Fruit fly (Drosophila melanogaster) whole organism, prepupa: ENCODE data around the gene sick.

Source experiments
- Blimp-1 ChIP-seq: fragments of 200-800 bp; sonication (Bioruptor generic); optimal IDR thresholded peaks from 3 replicates; lab custom pipeline; 2017; ENCODE audit warnings: missing biosample characterization, missing genetic modification characterization, mild to moderate bottlenecking, moderate library complexity, missing genetic modification reagents
- CG11294 ChIP-seq: fragments of 200-800 bp; sonication (Bioruptor generic); IDR thresholded peaks from 2 replicates; pipeline ENCODE4 v1.3.6; 2022; ENCODE audit warnings: missing biosample characterization, missing genetic modification characterization
- CG11762 ChIP-seq: fragments of 200-800 bp; sonication (Bioruptor generic); optimal IDR thresholded peaks from 3 replicates; lab custom pipeline; 2016; ENCODE audit warnings: missing biosample characterization, missing genetic modification characterization; ENCODE audit not compliant: insufficient read depth
- CG11902 ChIP-seq: fragments of 200-800 bp; sonication (Bioruptor generic); optimal IDR thresholded peaks from 3 replicates; lab custom pipeline; 2016; ENCODE audit warnings: missing biosample characterization, missing genetic modification characterization
- CG15336 ChIP-seq: fragments of 200-800 bp; sonication (Bioruptor generic); IDR thresholded peaks from 2 replicates; pipeline ENCODE4 v1.3.6; 2022; ENCODE audit warnings: missing biosample characterization, missing genetic modification characterization
- CG16779 ChIP-seq: fragments of 200-800 bp; sonication (Bioruptor generic); optimal IDR thresholded peaks from 3 replicates; lab custom pipeline; 2017; ENCODE audit warnings: missing biosample characterization, mild to moderate bottlenecking, missing genetic modification characterization
- CG31627 ChIP-seq: fragments of 200-800 bp; sonication (Bioruptor generic); optimal IDR thresholded peaks from 3 replicates; lab custom pipeline; 2016; ENCODE audit warnings: missing biosample characterization, missing genetic modification characterization
- CG32006 ChIP-seq: fragments of 200-800 bp; sonication (Bioruptor generic); optimal IDR thresholded peaks from 3 replicates; lab custom pipeline; 2017; ENCODE audit warnings: missing biosample characterization, mild to moderate bottlenecking, missing genetic modification characterization
- CG3919 ChIP-seq: fragments of 200-800 bp; sonication (Bioruptor generic); optimal IDR thresholded peaks from 3 replicates; lab custom pipeline; 2016; ENCODE audit warnings: missing biosample characterization, missing genetic modification characterization
- CG6276 ChIP-seq: fragments of 200-800 bp; sonication (Bioruptor generic); optimal IDR thresholded peaks from 2 replicates; lab custom pipeline; 2017; ENCODE audit warnings: missing biosample characterization, mild to moderate bottlenecking, missing genetic modification characterization
- CG6792 ChIP-seq: fragments of 200-800 bp; sonication (Bioruptor generic); optimal IDR thresholded peaks from 3 replicates; lab custom pipeline; 2016; ENCODE audit warnings: missing biosample characterization, missing genetic modification characterization
- CG6854 ChIP-seq: fragments of 200-800 bp; sonication (Bioruptor generic); optimal IDR thresholded peaks from 2 replicates; lab custom pipeline; 2017; ENCODE audit warnings: missing biosample characterization, mild to moderate bottlenecking, missing genetic modification characterization
- Eip75B ChIP-seq: fragments of 200-800 bp; sonication (Bioruptor generic); optimal IDR thresholded peaks from 3 replicates; lab custom pipeline; 2016; ENCODE audit warnings: missing biosample characterization, missing genetic modification characterization
- Eip78C ChIP-seq: fragments of 200-800 bp; sonication (Bioruptor generic); peaks from one replicate; lab custom pipeline; 2016; ENCODE audit warnings: missing biosample characterization, missing genetic modification characterization
- Gug ChIP-seq: fragments of 200-800 bp; sonication (Bioruptor generic); IDR thresholded peaks from 2 replicates; pipeline ENCODE4 v1.3.6; 2022; ENCODE audit warnings: missing biosample characterization, missing genetic modification characterization
- Hr38 ChIP-seq: sonication (Bioruptor generic); optimal IDR thresholded peaks from 2 replicates; lab custom pipeline; 2016; ENCODE audit warnings: missing biosample characterization, missing genetic modification characterization
- Hr39 ChIP-seq: fragments of 200-800 bp; sonication (Bioruptor generic); optimal IDR thresholded peaks from 2 replicates; lab custom pipeline; 2016; ENCODE audit warnings: missing biosample characterization, missing genetic modification characterization
- Hr4 ChIP-seq: fragments of 200-800 bp; sonication (Bioruptor generic); optimal IDR thresholded peaks from 3 replicates; lab custom pipeline; 2016; ENCODE audit warnings: missing biosample characterization, missing genetic modification characterization
- Met ChIP-seq: fragments of 200-800 bp; sonication (Bioruptor generic); optimal IDR thresholded peaks from 3 replicates; lab custom pipeline; 2016; ENCODE audit warnings: missing biosample characterization, missing genetic modification characterization
- Sox102F ChIP-seq: fragments of 200-800 bp; sonication (Bioruptor generic); optimal IDR thresholded peaks from 2 replicates; lab custom pipeline; 2016; ENCODE audit warnings: missing biosample characterization, mild to moderate bottlenecking, missing genetic modification characterization
- Sox14 ChIP-seq: fragments of 200-800 bp; sonication (Bioruptor generic); optimal IDR thresholded peaks from 3 replicates; lab custom pipeline; 2016; ENCODE audit warnings: missing biosample characterization, missing genetic modification characterization
- dac ChIP-seq: fragments of 200-800 bp; sonication (Bioruptor generic); optimal IDR thresholded peaks from 2 replicates; lab custom pipeline; 2017; ENCODE audit warnings: missing biosample characterization, mild to moderate bottlenecking, missing genetic modification characterization
- dsx ChIP-seq: fragments of 200-800 bp; optimal IDR thresholded peaks from 3 replicates; lab custom pipeline; 2019; ENCODE audit warnings: missing biosample characterization, mild to moderate bottlenecking, missing genetic modification characterization, moderate library complexity; ENCODE audit not compliant: poor library complexity, severe bottlenecking
- eg ChIP-seq: fragments of 200-800 bp; sonication (Bioruptor generic); IDR thresholded peaks from 3 replicates; pipeline ENCODE4 v1.3.6; 2022; ENCODE audit warnings: missing biosample characterization, missing genetic modification characterization
- esn ChIP-seq: fragments of 200-800 bp; sonication (Bioruptor generic); optimal IDR thresholded peaks from 2 replicates; lab custom pipeline; 2016; ENCODE audit warnings: missing biosample characterization, mild to moderate bottlenecking, missing genetic modification characterization, moderate library complexity
- fd59A ChIP-seq: fragments of 200-800 bp; sonication (Bioruptor generic); optimal IDR thresholded peaks from 2 replicates; lab custom pipeline; 2017; ENCODE audit warnings: missing biosample characterization, mild to moderate bottlenecking, missing genetic modification characterization, missing genetic modification reagents
- fd85E ChIP-seq: fragments of 200-800 bp; sonication (Bioruptor generic); optimal IDR thresholded peaks from 3 replicates; lab custom pipeline; 2016; ENCODE audit warnings: missing biosample characterization, missing genetic modification characterization
- fkh ChIP-seq: fragments of 200-800 bp; sonication (Bioruptor generic); optimal IDR thresholded peaks from 3 replicates; lab custom pipeline; 2017; ENCODE audit warnings: missing biosample characterization, mild to moderate bottlenecking, missing genetic modification characterization, moderate library complexity
- lz ChIP-seq: fragments of 200-800 bp; sonication (Bioruptor generic); optimal IDR thresholded peaks from 3 replicates; lab custom pipeline; 2016; ENCODE audit warnings: missing biosample characterization, missing genetic modification characterization
- net ChIP-seq: fragments of 200-800 bp; sonication (Bioruptor generic); optimal IDR thresholded peaks from 3 replicates; lab custom pipeline; 2016; ENCODE audit warnings: missing biosample characterization, missing genetic modification characterization
- salr ChIP-seq, 2 experiments: fragments of 200-800 bp; sonication (Bioruptor generic); optimal IDR thresholded peaks; 3 replicates each; lab custom pipeline; 2016 to 2018; ENCODE audit warnings: missing biosample characterization in 2 of 2, missing genetic modification characterization in 2 of 2, mild to moderate bottlenecking in 1 of 2
- spab ChIP-seq: fragments of 200-800 bp; sonication (Bioruptor generic); optimal IDR thresholded peaks from 2 replicates; lab custom pipeline; 2017; ENCODE audit warnings: missing biosample characterization, mild to moderate bottlenecking, missing genetic modification characterization, missing genetic modification reagents
- ss ChIP-seq, 2 experiments: fragments of 200-800 bp; sonication (Bioruptor generic); optimal IDR thresholded peaks; 2 replicates in 1 of 2; 3 replicates in 1 of 2; lab custom pipeline; 2017 to 2018; ENCODE audit warnings: mild to moderate bottlenecking in 2 of 2, missing biosample characterization in 2 of 2, missing genetic modification characterization in 2 of 2, moderate library complexity in 1 of 2
- svp ChIP-seq: fragments of 200-800 bp; sonication (Bioruptor generic); peaks from one replicate; lab custom pipeline; 2016; ENCODE audit warnings: missing biosample characterization, missing genetic modification characterization
- topi ChIP-seq: fragments of 200-800 bp; sonication (Bioruptor generic); optimal IDR thresholded peaks from 3 replicates; lab custom pipeline; 2016; ENCODE audit warnings: missing biosample characterization, missing genetic modification characterization

sick gene

DNA sequence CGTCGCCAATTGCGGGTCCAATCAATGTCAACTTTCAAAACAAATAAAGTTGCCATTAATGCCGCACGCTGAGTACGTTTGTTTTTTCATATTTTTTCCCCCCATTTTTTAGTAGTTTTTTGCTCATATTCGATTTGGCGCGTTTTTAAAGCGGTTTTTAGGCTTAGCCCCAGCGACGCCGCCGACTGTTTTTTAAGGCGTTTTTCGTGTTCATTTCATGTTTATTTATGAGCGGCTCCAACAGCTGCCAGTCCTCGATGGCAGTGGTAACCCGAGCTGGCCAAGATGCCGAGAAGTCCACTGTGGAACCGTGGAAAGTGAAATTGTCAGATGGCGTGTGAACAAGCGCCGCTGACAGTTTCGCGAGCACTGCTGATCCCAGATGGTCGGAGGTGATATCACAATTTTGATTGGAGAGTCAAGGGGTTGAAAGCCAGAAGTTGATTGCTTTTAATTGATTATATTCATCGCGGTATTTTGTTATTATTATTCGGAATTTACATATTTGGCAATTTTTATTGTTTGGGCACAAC is 151.9 kb downstream of the sick start:
- peak; percentile 53 for TF ChIP-seq Blimp-1 (GFP tag; lab: Kevin White, UChicago)
- no peak for TF ChIP-seq spab (GFP tag; lab: Kevin White, UChicago)
- no peak for TF ChIP-seq Gug (GFP tag; lab: Robert Waterston, UW)
- TF ChIP-seq lz, result no peak
- no peak for TF ChIP-seq Hr4 (GFP tag; lab: Kevin White, UChicago)
- no peak for TF ChIP-seq fd85E (GFP tag; lab: Kevin White, UChicago)
- TF ChIP-seq eg, result no peak
- TF ChIP-seq net (GFP tag; lab: Kevin White, UChicago), result no peak

DNA sequence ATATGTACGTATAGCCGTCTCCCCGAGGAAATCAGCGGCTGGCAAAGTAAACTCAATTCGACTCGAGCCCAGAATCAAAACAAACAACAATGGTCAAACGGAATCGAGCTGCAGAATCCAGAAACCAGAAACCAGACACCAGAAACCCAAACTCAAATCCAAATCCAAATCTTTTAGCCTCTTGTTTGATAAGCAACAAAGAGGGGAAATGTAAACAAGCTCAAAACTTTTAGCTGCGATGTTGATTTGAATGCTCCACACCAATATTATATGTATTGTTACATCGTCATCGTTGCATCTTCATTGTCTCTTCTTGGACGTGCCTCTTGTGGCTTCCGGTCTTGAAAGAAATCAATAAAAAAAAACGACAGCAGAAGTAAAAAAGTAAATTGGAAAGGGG is 153.4 kb downstream of the sick start:
- TF ChIP-seq Eip78C (GFP tag; lab: Kevin White, UChicago) (peak; percentile 32), fkh (GFP tag; lab: Kevin White, UChicago) (peak; percentile 47), Hr38 (no peak)
- TF ChIP-seq, all 60 proteins: peak for 2

DNA sequence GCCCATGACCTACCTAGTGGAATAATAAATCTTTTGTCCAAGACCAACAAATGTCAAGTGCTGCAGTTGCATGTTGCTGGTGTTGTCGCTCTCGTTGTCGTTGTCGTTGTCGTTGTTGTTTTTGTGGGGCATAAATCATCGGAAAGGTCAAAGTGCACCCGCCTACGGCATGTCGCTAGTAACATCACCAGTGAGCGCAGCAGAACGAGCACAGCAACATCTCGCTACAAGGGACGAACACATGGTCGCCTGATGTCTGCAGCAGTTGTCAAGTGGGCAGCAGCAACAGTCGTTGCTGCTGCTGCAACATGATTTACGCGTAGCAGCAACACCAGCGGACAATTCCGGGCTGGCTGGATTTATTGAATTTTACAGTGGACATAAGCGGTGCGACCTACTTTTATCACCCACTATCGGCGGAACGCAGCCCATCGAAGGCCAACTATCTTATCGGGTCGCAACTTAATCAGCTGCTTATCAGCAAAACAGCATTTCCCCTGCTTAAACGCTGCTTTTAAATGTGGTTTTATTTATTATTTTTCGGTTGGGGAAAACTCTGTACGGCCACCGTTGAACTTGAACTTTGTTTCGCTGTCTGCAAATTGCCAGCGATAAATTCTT is 155.5 kb downstream of the sick start:
- TF ChIP-seq CG3919 (GFP tag; lab: Kevin White, UChicago), result peak; percentile 3
- TF ChIP-seq CG32006, result no peak
- TF ChIP-seq CG11294 (GFP tag; lab: Robert Waterston, UW), result no peak
- peak; percentile 39 for TF ChIP-seq Eip78C (GFP tag; lab: Kevin White, UChicago)

DNA sequence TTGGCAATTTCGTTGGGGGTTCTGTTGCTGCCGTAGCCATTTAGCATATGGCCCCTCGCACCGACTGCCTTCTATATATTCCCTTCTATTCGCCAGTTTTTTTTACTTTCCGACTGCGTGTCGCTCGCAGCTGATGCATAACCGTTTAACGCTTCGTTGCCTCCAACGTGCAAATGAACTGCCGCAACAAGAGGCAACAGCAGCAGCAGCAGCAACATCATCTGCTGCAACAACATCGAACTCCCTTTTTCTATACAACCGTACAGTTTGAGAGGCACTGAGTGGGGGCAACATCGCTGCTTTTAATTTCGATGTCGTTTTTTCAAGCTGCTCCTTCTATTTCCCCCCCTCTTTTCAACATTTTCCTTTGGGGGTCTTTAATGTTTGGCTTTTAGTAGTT is 156.1 kb downstream of the sick start:
- TF ChIP-seq CG6854 (GFP tag; lab: Kevin White, UChicago) (no peak), CG11902 (GFP tag; lab: Kevin White, UChicago) (no peak), ss (GFP tag; optimal IDR thresholded peaks at IDR 0.05; lab: Kevin White, UChicago) (peak in 1 of 2 experiments; percentile 35), Eip75B (GFP tag; lab: Kevin White, UChicago) (no peak), Gug (GFP tag; lab: Robert Waterston, UW) (no peak), Met (no peak), CG16779 (tag; lab: Kevin White, UChicago) (no peak), Sox102F (GFP tag; lab: Kevin White, UChicago) (no peak), CG11762 (GFP tag; lab: Kevin White, UChicago) (no peak), CG11294 (GFP tag; lab: Robert Waterston, UW) (no peak), dsx (GFP tag; lab: Kevin White, UChicago) (no peak), esn (GFP tag; lab: Kevin White, UChicago) (no peak), svp (peak; percentile 24), CG15336 (GFP tag; lab: Robert Waterston, UW) (no peak), fd59A (GFP tag; lab: Kevin White, UChicago) (no peak), CG6276 (GFP tag; lab: Kevin White, UChicago) (no peak), Hr38 (no peak), Sox14 (GFP tag; lab: Kevin White, UChicago) (no peak), CG31627 (GFP tag; lab: Kevin White, UChicago) (no peak), Hr39 (GFP tag; lab: Kevin White, UChicago) (no peak), CG3919 (GFP tag; lab: Kevin White, UChicago) (peak; percentile 52), salr (GFP tag; optimal IDR thresholded peaks at IDR 0.05; lab: Kevin White, UChicago) (no peak), net (GFP tag; lab: Kevin White, UChicago) (no peak), dac (GFP tag; lab: Kevin White, UChicago) (no peak), CG6792 (GFP tag; lab: Kevin White, UChicago) (no peak), topi (GFP tag; lab: Kevin White, UChicago) (no peak)
- TF ChIP-seq, all 60 proteins: peak for 3
